Fruit fly (Drosophila melanogaster): ENCODE data around the gene CG13473.

The CG13473 gene

dm6 chr3L:14684468-14684867, 44.1 kb upstream of the CG13473 start, which contains the start of gene Dnaaf6:
Dnaaf6 (plus strand) TSS chr3L:14684768.
- TF ChIP-seq Doc3 (GFP tag; IDR thresholded peaks at IDR 0.05; ENCODE audit: partially characterized antibody) (no peak), Mad (GFP tag; optimal IDR thresholded peaks at IDR 0.05) (no peak), H2.0 (GFP tag; IDR thresholded peaks at IDR 0.05) (no peak), ERR (GFP tag; optimal IDR thresholded peaks at IDR 0.05) (no peak), lmd (GFP tag; IDR thresholded peaks at IDR 0.05) (no peak), CG2116 (GFP tag; optimal IDR thresholded peaks at IDR 0.05) (no peak), CG1529 (GFP tag; optimal IDR thresholded peaks at IDR 0.05) (no peak), disco-r (GFP tag; optimal IDR thresholded peaks at IDR 0.05) (no peak), Trl (optimal IDR thresholded peaks at IDR 0.05) (no peak), Trl (GFP tag; optimal IDR thresholded peaks at IDR 0.05) (no peak), luna (GFP tag; optimal IDR thresholded peaks at IDR 0.05) (no peak), D19A (tag; optimal IDR thresholded peaks at IDR 0.05) (no peak), CG11723 (GFP tag; optimal IDR thresholded peaks at IDR 0.05) (no peak), CG16779 (GFP tag; IDR thresholded peaks at IDR 0.05) (no peak), dmrt11E (tag; optimal IDR thresholded peaks at IDR 0.05) (no peak)

- peak; percentile 75 for TF ChIP-seq CG13894 (tag; optimal IDR thresholded peaks at IDR 0.05)
- TF ChIP-seq Ets65A (GFP tag), result peak; percentile 77
- no peak for TF ChIP-seq Hr39 (optimal IDR thresholded peaks at IDR 0.05)
Measured at dm6 chr3L:14686251-14686650, 42.3 kb upstream of the CG13473 start.

dm6 chr3L:14691047-14691446, 37.5 kb upstream of the CG13473 start, which contains the start of gene gdrd:
gdrd (plus strand) TSS chr3L:14691347.
- no peak for TF ChIP-seq CG1832 (GFP tag; optimal IDR thresholded peaks at IDR 0.05)
- TF ChIP-seq lov (optimal IDR thresholded peaks at IDR 0.05), result no peak
- TF ChIP-seq lov (GFP tag; IDR thresholded peaks at IDR 0.05), result no peak
- TF ChIP-seq CG2875 (GFP tag; optimal IDR thresholded peaks at IDR 0.05), result no peak
- no peak for TF ChIP-seq CG17328 (GFP tag; IDR thresholded peaks at IDR 0.05)
- TF ChIP-seq sob (GFP tag; IDR thresholded peaks at IDR 0.05), result no peak
- TF ChIP-seq sens-2 (GFP tag; IDR thresholded peaks at IDR 0.05), result no peak
- TF ChIP-seq knrl (GFP tag; IDR thresholded peaks at IDR 0.05; ENCODE audit: partially characterized antibody), result no peak
- no peak for TF ChIP-seq CG10462 (GFP tag; optimal IDR thresholded peaks at IDR 0.05)
- no peak for TF ChIP-seq CG7357 (GFP tag; IDR thresholded peaks at IDR 0.05)
- TF ChIP-seq ATbp (GFP tag; optimal IDR thresholded peaks at IDR 0.05), result no peak

- TF ChIP-seq CG10543 (GFP tag; optimal IDR thresholded peaks at IDR 0.05) (no peak), Hr51 (GFP tag; optimal IDR thresholded peaks at IDR 0.05) (no peak), Taf1 (GFP tag; IDR thresholded peaks at IDR 0.05) (no peak), CG7928 (GFP tag; optimal IDR thresholded peaks at IDR 0.05) (no peak), CG9609 (GFP tag; optimal IDR thresholded peaks at IDR 0.05) (no peak), Oli (tag; optimal IDR thresholded peaks at IDR 0.05) (no peak), CG11695 (GFP tag; IDR thresholded peaks at IDR 0.05) (no peak), slbo (GFP tag; IDR thresholded peaks at IDR 0.05) (no peak)
Measured at dm6 chr3L:14697005-14697404, 31.6 kb upstream of the CG13473 start, which contains the start of gene CG13474. CG13474 (minus strand) TSS chr3L:14697105.

- no peak for TF ChIP-seq CG1233 (GFP tag; optimal IDR thresholded peaks at IDR 0.05)
- no peak for TF ChIP-seq Ssrp (tag; optimal IDR thresholded peaks at IDR 0.05)
- TF ChIP-seq wor (GFP tag; IDR thresholded peaks at IDR 0.05), result no peak
- TF ChIP-seq CG31441 (GFP tag; IDR thresholded peaks at IDR 0.05), result no peak
Measured at dm6 chr3L:14701578-14701977, 27.0 kb upstream of the CG13473 start, which contains the start of gene CG17177. CG17177 (minus strand) TSS chr3L:14701678.
